Worm (Caenorhabditis elegans) whole organism, late embryonic: ENCODE results near the gene T05H4.11.

Experiments
- F13H6.1 ChIP-seq: sonication (generic microtip); optimal IDR thresholded peaks from 2 replicates; lab custom pipeline; 2016; ENCODE audit warnings: missing genetic modification characterization, missing compliant biosample characterization
- K09A11.1 ChIP-seq: sonication (generic microtip); optimal IDR thresholded peaks from 2 replicates; lab custom pipeline; 2017; ENCODE audit warnings: antibody characterized with exemption, mild to moderate bottlenecking, missing genetic modification characterization, missing compliant biosample characterization; ENCODE audit not compliant: insufficient read depth
- Y22D7AL.16 ChIP-seq: sonication (generic microtip); optimal IDR thresholded peaks from 2 replicates; lab custom pipeline; 2016; ENCODE audit warnings: missing genetic modification characterization, missing compliant biosample characterization
- ahr-1 ChIP-seq: sonication (generic microtip); optimal IDR thresholded peaks from 2 replicates; lab custom pipeline; 2016; ENCODE audit warnings: missing genetic modification characterization, missing compliant biosample characterization
- ama-1 ChIP-seq: fragments of 150-350 bp; optimal IDR thresholded peaks from 2 replicates; lab custom pipeline; 2014
- ceh-14 ChIP-seq: sonication (generic microtip); optimal IDR thresholded peaks from 2 replicates; lab custom pipeline; 2016; ENCODE audit warnings: missing genotype, missing genetic modification characterization, missing compliant biosample characterization
- ceh-19 ChIP-seq: fragments of 200-800 bp; sonication (Bioruptor generic); optimal IDR thresholded peaks from 2 replicates; lab custom pipeline; 2018; ENCODE audit warnings: mild to moderate bottlenecking, missing genetic modification characterization, missing compliant biosample characterization
- ceh-2 ChIP-seq: sonication (generic microtip); optimal IDR thresholded peaks from 2 replicates; lab custom pipeline; 2016; ENCODE audit warnings: missing genotype, missing genetic modification characterization, missing compliant biosample characterization
- ceh-22 ChIP-seq: sonication (generic microtip); optimal IDR thresholded peaks from 2 replicates; lab custom pipeline; 2017; ENCODE audit warnings: missing biosample characterization, missing genetic modification characterization
- ceh-30 ChIP-seq: fragments of 150-350 bp; optimal IDR thresholded peaks from 2 replicates; lab custom pipeline; 2014; ENCODE audit warnings: missing biosample characterization, missing genetic modification characterization
- ceh-31 ChIP-seq: sonication (generic microtip); optimal IDR thresholded peaks from 2 replicates; lab custom pipeline; 2016; ENCODE audit warnings: missing genetic modification characterization, missing compliant biosample characterization
- che-1 ChIP-seq: sonication (generic microtip); optimal IDR thresholded peaks from 2 replicates; lab custom pipeline; 2016; ENCODE audit warnings: mild to moderate bottlenecking, missing genetic modification characterization, missing compliant biosample characterization
- eyg-1 ChIP-seq: sonication (generic microtip); optimal IDR thresholded peaks from 2 replicates; lab custom pipeline; 2016; ENCODE audit warnings: missing genotype, missing genetic modification characterization, missing compliant biosample characterization
- fax-1 ChIP-seq: sonication (generic microtip); optimal IDR thresholded peaks from 2 replicates; lab custom pipeline; 2016; ENCODE audit warnings: missing genotype, missing genetic modification characterization, missing compliant biosample characterization
- fkh-6 ChIP-seq: sonication (generic microtip); optimal IDR thresholded peaks from 2 replicates; lab custom pipeline; 2016; ENCODE audit warnings: missing genetic modification characterization, missing compliant biosample characterization
- hlh-30 ChIP-seq: sonication (generic microtip); optimal IDR thresholded peaks from 2 replicates; lab custom pipeline; 2017; ENCODE audit warnings: antibody characterized with exemption, missing genetic modification characterization, missing compliant biosample characterization; ENCODE audit not compliant: insufficient read depth
- hlh-6 ChIP-seq: sonication (generic microtip); optimal IDR thresholded peaks from 2 replicates; lab custom pipeline; 2016; ENCODE audit warnings: missing genotype, missing genetic modification characterization, missing compliant biosample characterization
- hlh-8 ChIP-seq: sonication (generic microtip); optimal IDR thresholded peaks from 2 replicates; lab custom pipeline; 2016; ENCODE audit warnings: missing genotype, missing genetic modification characterization, missing compliant biosample characterization
- lim-6 ChIP-seq: sonication (generic microtip); optimal IDR thresholded peaks from 2 replicates; lab custom pipeline; 2016; ENCODE audit warnings: missing genetic modification characterization, missing compliant biosample characterization
- mec-3 ChIP-seq: sonication (generic microtip); optimal IDR thresholded peaks from 2 replicates; lab custom pipeline; 2016; ENCODE audit warnings: borderline replicate concordance, missing genetic modification characterization, missing compliant biosample characterization
- nfya-1 ChIP-seq: sonication (generic microtip); optimal IDR thresholded peaks from 2 replicates; lab custom pipeline; 2017; ENCODE audit warnings: missing genetic modification characterization, mild to moderate bottlenecking, missing compliant biosample characterization, antibody characterized with exemption, moderate library complexity
- nhr-232 ChIP-seq: sonication (generic microtip); optimal IDR thresholded peaks from 2 replicates; lab custom pipeline; 2016; ENCODE audit warnings: missing genetic modification characterization, missing compliant biosample characterization
- npax-4 ChIP-seq: sonication (generic microtip); optimal IDR thresholded peaks from 2 replicates; lab custom pipeline; 2016; ENCODE audit warnings: missing genetic modification characterization, missing compliant biosample characterization
- pag-3 ChIP-seq: sonication (generic microtip); optimal IDR thresholded peaks from 2 replicates; lab custom pipeline; 2016; ENCODE audit warnings: missing compliant biosample characterization, missing genetic modification characterization, borderline replicate concordance
- pat-9 ChIP-seq: fragments of 200-800 bp; sonication (Bioruptor generic); optimal IDR thresholded peaks from 2 replicates; lab custom pipeline; 2018; ENCODE audit warnings: mild to moderate bottlenecking, missing genetic modification characterization, moderate library complexity, missing compliant biosample characterization
- pax-1 ChIP-seq: fragments of 150-350 bp; optimal IDR thresholded peaks from 2 replicates; lab custom pipeline; 2014; ENCODE audit warnings: missing biosample characterization, missing genetic modification characterization
- pha-2 ChIP-seq: sonication (generic microtip); optimal IDR thresholded peaks from 2 replicates; lab custom pipeline; 2017; ENCODE audit warnings: mild to moderate bottlenecking, missing genetic modification characterization, missing compliant biosample characterization
- pha-4 ChIP-seq: fragments of 150-350 bp; optimal IDR thresholded peaks from 2 replicates; lab custom pipeline; 2018; ENCODE audit warnings: missing biosample characterization, missing genetic modification reagents, missing genetic modification characterization
- rnt-1 ChIP-seq: sonication (generic microtip); optimal IDR thresholded peaks from 2 replicates; lab custom pipeline; 2016; ENCODE audit warnings: missing genetic modification characterization, missing compliant biosample characterization
- sox-2 ChIP-seq: fragments of 200-800 bp; sonication (Bioruptor generic); IDR thresholded peaks from 2 replicates; pipeline ENCODE4 v1.3.6; 2022; ENCODE audit warnings: missing genetic modification reagents, missing genetic modification characterization, missing compliant biosample characterization
- sox-4 ChIP-seq: sonication (generic microtip); optimal IDR thresholded peaks from 2 replicates; lab custom pipeline; 2017; ENCODE audit warnings: mild to moderate bottlenecking, missing genetic modification characterization, inconsistent platforms, missing compliant biosample characterization
- tbx-2 ChIP-seq: sonication (generic microtip); optimal IDR thresholded peaks from 2 replicates; lab custom pipeline; 2016; ENCODE audit warnings: missing genetic modification characterization, missing compliant biosample characterization
- tbx-7 ChIP-seq: sonication (generic microtip); optimal IDR thresholded peaks from 2 replicates; lab custom pipeline; 2016; ENCODE audit warnings: missing genotype, missing genetic modification characterization, missing compliant biosample characterization
- unc-42 ChIP-seq: sonication (generic microtip); optimal IDR thresholded peaks from 2 replicates; lab custom pipeline; 2016; ENCODE audit warnings: missing genotype, missing genetic modification characterization, missing compliant biosample characterization
- zip-5 ChIP-seq: sonication (generic microtip); optimal IDR thresholded peaks from 2 replicates; lab custom pipeline; 2016; ENCODE audit warnings: missing genetic modification characterization, missing compliant biosample characterization
- ztf-16 ChIP-seq: sonication (generic microtip); optimal IDR thresholded peaks from 2 replicates; lab custom pipeline; 2017; ENCODE audit warnings: missing genetic modification characterization, missing compliant biosample characterization

Gene T05H4.11

DNA sequence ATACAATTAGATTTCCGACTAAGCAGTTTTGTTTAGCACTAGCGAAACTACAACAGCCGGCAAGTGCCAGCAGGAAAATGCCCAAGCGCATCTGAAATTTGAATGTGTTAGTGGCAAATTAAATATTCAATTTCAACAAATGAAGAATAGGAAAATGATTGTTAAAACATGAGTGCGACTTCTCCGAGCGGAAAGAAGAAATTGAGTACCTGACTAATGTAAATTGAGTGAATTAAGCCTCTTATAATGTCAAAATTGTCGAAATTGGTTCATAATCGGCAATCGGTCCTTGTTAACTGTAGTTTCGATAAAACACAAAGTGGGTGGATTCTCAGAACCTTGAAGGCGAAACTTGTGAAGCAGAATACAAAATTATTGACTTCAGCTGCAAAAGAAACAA, 26.2 kb downstream of the T05H4.11 start, which contains the start of gene gfi-1:
Gene gfi-1 (minus strand): TSS at position 101 of the 400 bp plus-strand sequence.
- TF ChIP-seq unc-42 (tag; lab: Kevin White, UChicago) (no peak), sox-4 (tag; lab: Kevin White, UChicago) (no peak), npax-4 (tag; lab: Kevin White, UChicago) (no peak), lim-6 (tag; lab: Kevin White, UChicago) (no peak), tbx-2 (tag; lab: Kevin White, UChicago) (no peak), zip-5 (no peak), ztf-16 (tag; lab: Kevin White, UChicago) (no peak)

DNA sequence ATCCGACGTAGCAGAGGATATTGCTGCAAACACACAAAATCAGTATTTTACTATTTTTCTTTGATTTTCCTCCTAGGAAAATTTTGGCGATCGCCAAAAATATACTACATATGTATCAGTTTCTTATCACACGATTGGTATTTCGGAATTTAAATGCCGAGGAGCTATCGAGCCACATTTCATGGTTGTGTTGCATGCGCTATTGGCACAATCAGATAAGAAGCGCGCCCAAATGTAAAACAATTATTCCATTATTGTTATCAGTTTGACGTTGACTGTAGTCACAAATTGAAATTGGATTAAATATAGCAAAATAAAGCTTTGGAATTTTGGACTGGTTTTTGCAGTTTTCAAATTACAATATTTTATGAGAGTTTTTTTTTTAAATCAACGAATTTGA, 27.1 kb downstream of the T05H4.11 start:
- TF ChIP-seq ceh-14, result no peak
- TF ChIP-seq pag-3 (tag; lab: Kevin White, UChicago), result no peak

DNA sequence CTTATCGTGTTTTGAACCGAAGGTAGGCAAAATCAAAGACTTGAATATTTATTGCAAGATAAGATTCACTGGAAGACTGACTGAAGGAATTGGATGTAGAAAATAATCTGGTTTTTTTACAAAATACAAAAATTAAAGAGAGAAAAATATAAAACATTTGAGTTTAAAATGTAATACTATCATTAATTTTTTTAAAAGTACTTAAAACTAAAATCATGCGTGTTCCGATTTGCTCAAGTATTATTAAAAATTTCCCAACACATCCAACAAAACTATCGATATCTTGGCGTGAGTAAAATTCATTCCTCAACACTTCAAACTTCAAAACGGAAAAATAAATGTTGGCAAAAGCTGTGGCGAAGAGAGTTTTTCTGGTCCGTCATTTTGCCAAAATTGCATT, 35.9 kb downstream of the T05H4.11 start, which contains the start of gene F57F4.1:
Gene F57F4.1 (plus strand): TSS at position 301 of the 400 bp plus-strand sequence.
- TF ChIP-seq mec-3 (tag; lab: Kevin White, UChicago), result no peak
- TF ChIP-seq fkh-6, result no peak

DNA sequence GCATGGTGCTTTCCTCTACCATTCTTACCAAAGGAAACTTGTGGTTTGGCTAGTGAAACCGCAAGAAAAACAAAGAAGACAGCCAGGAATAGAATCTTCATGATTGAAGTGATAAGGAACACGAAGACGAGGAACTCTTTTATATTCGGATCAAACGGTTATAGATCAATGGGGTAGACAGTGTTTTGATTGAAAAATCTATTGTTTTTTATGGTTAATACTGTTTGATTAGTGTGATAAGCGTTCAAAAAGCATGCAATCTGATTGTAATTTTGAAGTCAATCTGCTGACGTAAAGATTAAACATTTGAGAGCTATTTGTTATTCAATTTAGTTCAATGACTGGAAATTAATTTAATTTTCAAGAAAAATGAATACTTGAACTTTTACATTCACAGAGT, 36.4 kb downstream of the T05H4.11 start, which contains the start of gene F57F4.2:
Gene F57F4.2 (minus strand): TSS at position 101 of the 400 bp plus-strand sequence.
- TF ChIP-seq ceh-30 (tag; lab: Kevin White, UChicago) (no peak), sox-2 (no peak), Y22D7AL.16 (tag; lab: Kevin White, UChicago) (no peak), fkh-6 (no peak), ceh-22 (tag; lab: Kevin White, UChicago) (no peak), ceh-19 (GFP tag; lab: Kevin White, UChicago) (no peak), nfya-1 (tag; lab: Kevin White, UChicago) (no peak), pha-2 (no peak), F13H6.1 (tag; lab: Kevin White, UChicago) (no peak), pax-1 (tag; lab: Kevin White, UChicago) (no peak), pag-3 (tag; lab: Kevin White, UChicago) (no peak), che-1 (tag; lab: Kevin White, UChicago) (no peak), tbx-7 (tag; lab: Kevin White, UChicago) (no peak), ama-1 (lab: Kevin White, UChicago) (no peak), nhr-232 (tag; lab: Kevin White, UChicago) (no peak), pat-9 (tag; lab: Kevin White, UChicago) (no peak)

DNA sequence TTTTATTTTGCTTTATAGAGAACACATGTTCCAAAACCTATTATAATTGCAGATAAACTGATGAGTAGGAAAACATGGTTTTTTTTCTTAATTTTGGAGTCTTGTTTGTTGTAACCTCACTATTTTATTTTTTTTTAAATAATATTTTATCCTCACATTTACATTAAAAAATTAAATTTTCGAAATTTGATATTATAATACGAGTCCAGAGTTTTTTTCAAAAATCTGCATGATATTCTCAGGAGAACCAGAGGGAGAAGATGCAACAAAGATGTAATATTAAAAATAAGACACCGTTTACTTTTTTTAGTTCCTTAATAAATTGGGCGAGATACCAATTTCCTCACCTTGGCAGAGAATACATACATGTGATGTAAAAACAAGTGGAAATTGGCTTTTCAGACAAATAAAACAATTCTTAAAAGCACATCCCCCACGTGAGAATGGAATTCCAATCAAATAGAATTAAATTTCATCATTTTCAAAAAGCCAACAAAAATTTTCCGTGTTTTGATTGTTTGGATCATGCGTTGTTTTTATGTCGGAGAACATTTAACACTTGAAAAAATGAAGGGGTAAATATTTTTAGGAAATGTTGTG, 40.3 kb downstream of the T05H4.11 start:
- no peak for TF ChIP-seq hlh-8 (tag; lab: Kevin White, UChicago)
- TF ChIP-seq hlh-30 (tag; lab: Kevin White, UChicago), result no peak
- TF ChIP-seq fax-1, result no peak
- TF ChIP-seq ceh-2 (tag; lab: Kevin White, UChicago), result no peak
- TF ChIP-seq eyg-1, result no peak
- no peak for TF ChIP-seq pag-3 (tag; lab: Kevin White, UChicago)
- TF ChIP-seq K09A11.1, result no peak
- no peak for TF ChIP-seq rnt-1 (tag; lab: Kevin White, UChicago)
- no peak for TF ChIP-seq sox-4 (tag; lab: Kevin White, UChicago)
- TF ChIP-seq hlh-6 (tag; lab: Kevin White, UChicago), result no peak
- TF ChIP-seq ceh-14, result no peak
- TF ChIP-seq pha-4 (tag; lab: Kevin White, UChicago), result no peak
- TF ChIP-seq sox-2, result no peak
- TF ChIP-seq ceh-31 (tag; lab: Kevin White, UChicago), result no peak
- TF ChIP-seq Y22D7AL.16 (tag; lab: Kevin White, UChicago), result no peak
- no peak for TF ChIP-seq ahr-1 (tag; lab: Kevin White, UChicago)
